Worm (Caenorhabditis elegans): ENCODE results near the gene srh-28.
A peak's percentile ranks its signal among the peaks of the same experiment; 100 is the strongest.

srh-28 gene

DNA sequence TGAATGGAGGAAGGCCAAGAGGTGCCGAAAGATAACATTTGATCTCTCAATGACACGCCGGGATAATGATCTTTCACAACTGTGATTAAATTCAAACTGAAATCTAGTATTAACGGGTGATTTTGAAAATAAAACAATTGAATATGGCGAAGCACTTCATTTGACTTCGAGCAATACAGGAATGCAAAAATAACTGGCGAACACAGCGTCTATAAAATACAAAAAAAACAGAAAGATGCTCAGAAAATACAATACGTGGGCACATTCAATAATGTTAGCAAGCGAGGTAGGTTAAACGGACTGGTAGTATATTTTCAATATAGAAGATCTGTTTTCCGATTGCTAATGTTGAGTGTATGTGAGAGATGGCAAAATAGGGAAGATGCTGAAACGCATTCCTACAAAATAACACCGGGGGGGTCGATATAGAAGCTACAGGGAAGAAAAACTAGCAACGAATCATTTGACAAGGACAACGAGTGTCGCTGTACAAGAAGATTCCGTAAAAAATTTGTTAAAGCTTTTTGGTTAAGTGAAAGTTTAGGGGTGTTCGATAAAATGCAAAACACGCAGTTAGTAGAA lies 7.5 kb upstream of the srh-28 start (continued):
- TF ChIP-seq aptf-3 (GFP tag; IDR thresholded peaks at IDR 0.05) (0 out of 2 replicates have a peak, but pooled peaks have one; percentile 49), hmg-1.2 (GFP tag; IDR thresholded peaks at IDR 0.05) (peak; percentile 39), snpc-1.1 (tag; optimal IDR thresholded peaks at IDR 0.05; ENCODE audit: insufficient read depth) (no peak), ceh-100 (GFP tag; IDR thresholded peaks at IDR 0.05) (0 out of 2 replicates have a peak, but pooled peaks have one; percentile 28), atf-7 (tag; optimal IDR thresholded peaks at IDR 0.05) (peak; percentile 27), ztf-18 (tag; optimal IDR thresholded peaks at IDR 0.05) (peak; percentile 22), tbp1 (GFP tag; optimal IDR thresholded peaks at IDR 0.05) (peak; percentile 32), snpc-4 (GFP tag; optimal IDR thresholded peaks at IDR 0.05) (peak; percentile 60), snpc-4 (tag; optimal IDR thresholded peaks at IDR 0.05) (peak in 1 of 4 experiments; percentile 44), F49E8.2 (tag; optimal IDR thresholded peaks at IDR 0.05; ENCODE audit: insufficient read depth) (peak; percentile 66), lsl-1 (GFP tag; optimal IDR thresholded peaks at IDR 0.05) (peak; percentile 57), D2030.7 (GFP tag; IDR thresholded peaks at IDR 0.05) (peak; percentile 45), attf-6 (GFP tag; IDR thresholded peaks at IDR 0.05) (peak; percentile 65; the same call in 1 of the 2 replicates), Y95B8A.8 (GFP tag; IDR thresholded peaks at IDR 0.05) (no peak), madf-6 (GFP tag; IDR thresholded peaks at IDR 0.05) (peak; percentile 79), sptf-2 (GFP tag; optimal IDR thresholded peaks at IDR 0.05) (no peak), Y79H2A.3 (GFP tag; conservative IDR thresholded peaks at IDR 0.05) (peak; percentile 78), ztf-26 (tag; optimal IDR thresholded peaks at IDR 0.05) (no peak), egl-44 (GFP tag; IDR thresholded peaks at IDR 0.05) (no peak), unc-130 (GFP tag; optimal IDR thresholded peaks at IDR 0.05) (no peak), akir-1 (GFP tag; optimal IDR thresholded peaks at IDR 0.05) (no peak), dox-1 (GFP tag; IDR thresholded peaks at IDR 0.05) (peak; percentile 58)

DNA sequence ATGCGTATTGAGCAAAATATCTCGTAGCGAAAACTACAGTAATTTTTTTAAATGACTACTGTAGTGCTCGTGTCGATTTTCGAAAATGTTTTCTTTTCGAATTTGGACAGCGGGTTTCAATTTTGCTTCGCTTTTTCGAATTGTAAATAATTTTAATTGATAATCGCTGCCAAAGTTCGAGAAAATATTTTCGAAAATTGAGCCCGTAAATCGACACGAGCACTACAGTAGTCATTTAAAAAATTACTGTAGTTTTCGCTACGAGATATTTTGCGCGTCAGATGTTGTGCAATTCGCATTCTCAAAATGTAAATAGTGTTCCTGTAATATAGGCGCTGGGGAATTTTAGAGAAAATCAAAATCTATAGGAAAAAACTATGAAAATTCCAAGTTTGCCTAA lies 6.7 kb upstream of the srh-28 start:
- no peak for TF ChIP-seq chd-7 (tag; optimal IDR thresholded peaks at IDR 0.05)
- TF ChIP-seq madf-3 (GFP tag; IDR thresholded peaks at IDR 0.05): no peak
- TF ChIP-seq mel-28 (tag; optimal IDR thresholded peaks at IDR 0.05; ENCODE audit: borderline replicate concordance): no peak
- TF ChIP-seq F37B4.10 (GFP tag; IDR thresholded peaks at IDR 0.05): no peak
- TF ChIP-seq Y53F4B.3 (GFP tag; IDR thresholded peaks at IDR 0.05): no peak
- TF ChIP-seq ceh-91 (GFP tag; IDR thresholded peaks at IDR 0.05): peak; percentile 50; the same call in 1 of the 2 replicates
- no peak for TF ChIP-seq rcor-1 (GFP tag; IDR thresholded peaks at IDR 0.05)
- TF ChIP-seq lin-26 (GFP tag; IDR thresholded peaks at IDR 0.05): no peak
- TF ChIP-seq ceh-27 (GFP tag; optimal IDR thresholded peaks at IDR 0.05): no peak
- peak; percentile 81 for TF ChIP-seq lsl-1 (GFP tag; optimal IDR thresholded peaks at IDR 0.05)
- TF ChIP-seq aptf-3 (GFP tag; IDR thresholded peaks at IDR 0.05): no peak
- peak; percentile 60 for TF ChIP-seq F33H1.4 (GFP tag; IDR thresholded peaks at IDR 0.05)
- no peak for TF ChIP-seq ztf-3 (GFP tag; optimal IDR thresholded peaks at IDR 0.05)
- TF ChIP-seq snpc-1.1 (tag; optimal IDR thresholded peaks at IDR 0.05; ENCODE audit: insufficient read depth): no peak

DNA sequence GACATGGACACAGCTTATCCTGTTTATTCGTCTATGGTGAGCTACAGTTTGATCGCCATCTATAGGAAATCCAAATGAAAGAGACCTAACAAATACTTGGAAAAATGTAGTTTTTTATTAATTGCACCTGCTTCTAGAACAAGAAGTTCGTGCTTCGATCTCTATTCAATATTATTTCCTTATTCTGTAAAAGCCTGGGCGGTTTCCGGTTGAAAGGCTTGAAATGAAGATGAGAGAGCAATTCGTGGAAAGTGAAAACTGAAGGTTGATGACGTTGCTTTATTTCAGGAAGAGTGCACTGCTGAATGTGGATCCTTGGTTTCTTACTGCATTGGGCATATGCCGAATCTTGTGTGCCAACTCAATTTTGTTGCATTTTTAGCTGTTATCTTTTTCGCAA lies 5.1 kb upstream of the srh-28 start:
- no peak for TF ChIP-seq Y56A3A.18 (GFP tag; IDR thresholded peaks at IDR 0.05)
- TF ChIP-seq cebp-2 (GFP tag; IDR thresholded peaks at IDR 0.05): 0 out of 2 replicates have a peak, but pooled peaks have one; percentile 26
